Worm (Caenorhabditis elegans) whole organism, L3 larva: ENCODE results near the gene F46F5.11.
"Not testable (repeated sequence)": the region's sequence is repeated elsewhere in the genome, so short reads cannot be mapped to it uniquely, and the experiment has no call there.

Experiments used
- mdl-1 ChIP-seq: fragments of 150-350 bp; optimal IDR thresholded peaks from 2 replicates; lab custom pipeline; 2014; ENCODE audit warnings: missing biosample characterization, missing genetic modification characterization
- nhr-76 ChIP-seq: fragments of 150-350 bp; sonication (generic microtip); optimal IDR thresholded peaks from 5 replicates; lab custom pipeline; 2014; ENCODE audit warnings: missing biosample characterization, missing genetic modification characterization
- unc-62 ChIP-seq: fragments of 150-350 bp; sonication (generic microtip); optimal IDR thresholded peaks from 4 replicates; lab custom pipeline; 2014; ENCODE audit warnings: missing biosample characterization, missing genetic modification reagents, missing genetic modification characterization

DNA sequence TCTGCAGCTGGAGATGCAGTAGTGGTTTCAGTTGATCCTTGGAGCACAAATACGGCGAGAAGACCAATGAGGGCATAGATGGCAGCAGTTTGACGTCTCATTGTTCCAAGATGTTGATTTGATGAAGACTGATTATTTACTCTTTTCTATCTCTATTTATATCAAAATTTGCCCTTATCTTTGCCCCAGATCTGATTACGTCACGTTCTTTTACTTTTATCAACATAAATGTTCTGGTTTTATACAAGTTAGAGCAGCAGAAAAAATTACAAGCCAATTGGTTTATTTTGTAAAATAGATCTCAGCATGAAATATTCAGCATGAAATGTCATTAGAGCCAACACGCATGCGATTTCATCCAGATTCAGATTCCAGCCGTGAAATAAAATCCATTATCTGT is 14.2 kb downstream of the F46F5.11 start, which contains the start of gene msrp-4:
- not testable (repeated sequence) for TF ChIP-seq mdl-1; unc-62 (GFP tag; lab: Kevin White, UChicago); nhr-76
